Worm (Caenorhabditis elegans) whole organism, L4 larva: ENCODE results near the gene Y66D12A.13.

Experiments used
- egl-27 ChIP-seq: sonication (generic microtip); optimal IDR thresholded peaks from 3 replicates; lab custom pipeline; 2017; ENCODE audit warnings: missing biosample characterization, missing genetic modification reagents, missing genetic modification characterization
- lir-3 ChIP-seq: sonication (generic microtip); optimal IDR thresholded peaks from 2 replicates; lab custom pipeline; 2016; ENCODE audit warnings: mild to moderate bottlenecking, missing genetic modification characterization, missing compliant biosample characterization
- pha-4 ChIP-seq, 2 experiments: fragments of 150-350 bp in 1 of 2; fragments of 200-800 bp in 1 of 2; sonication (Bioruptor generic) in 1 of 2; IDR thresholded peaks in 1 of 2; optimal IDR thresholded peaks in 1 of 2; 2 replicates each; pipeline versions ENCODE4 v1.3.6 to Lab custom; 2014 to 2022; ENCODE audit warnings: missing genetic modification characterization in 2 of 2, missing genetic modification reagents in 2 of 2, missing biosample characterization in 1 of 2, missing compliant biosample characterization in 1 of 2

DNA sequence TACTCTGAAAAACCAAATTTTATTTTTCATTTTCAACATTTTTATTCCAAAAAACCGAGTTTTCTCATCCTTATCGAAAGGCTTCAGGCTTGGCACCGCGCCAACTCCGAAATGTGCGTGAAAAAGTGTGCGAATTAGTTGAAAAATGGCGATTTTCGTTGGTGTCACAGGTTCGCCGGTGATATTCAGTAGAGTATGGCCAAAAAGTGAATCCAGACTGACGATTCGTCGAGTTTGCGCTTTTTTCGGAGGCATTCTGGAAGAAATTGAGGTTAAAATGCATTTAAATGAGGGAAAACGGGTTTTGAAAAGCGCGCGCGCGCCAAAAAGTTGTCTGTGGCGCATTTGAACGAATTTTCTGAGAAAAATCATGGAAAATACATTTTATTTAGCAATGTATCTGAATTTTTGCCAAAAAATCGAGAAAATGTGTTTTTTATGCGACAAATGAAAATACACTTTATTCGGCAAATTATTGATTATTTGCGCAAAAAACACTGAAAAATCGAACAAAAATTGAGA is 24.6 kb upstream of the Y66D12A.13 start, which contains the start of the genes Y66D12A.16 and such-1:
- TF ChIP-seq pha-4 (GFP tag; IDR thresholded peaks at IDR 0.05; lab: Robert Waterston, UW): no peak
- TF ChIP-seq pha-4 (tag; optimal IDR thresholded peaks at IDR 0.05; lab: Kevin White, UChicago): no peak
- no peak for TF ChIP-seq egl-27 (tag; lab: Kevin White, UChicago)
- no peak for TF ChIP-seq lir-3 (tag; lab: Kevin White, UChicago)
